Fruit fly (Drosophila melanogaster) whole organism, wandering third instar larva: Measurements from ENCODE around the gene Eip78C.

Experiments
- OdsH ChIP-seq: fragments of 200-800 bp; sonication (Bioruptor generic); optimal IDR thresholded peaks from 2 replicates; lab custom pipeline; 2016; ENCODE audit warnings: missing biosample characterization, mild to moderate bottlenecking, missing genetic modification characterization
- usp ChIP-seq: fragments of >200 bp; optimal IDR thresholded peaks from 2 replicates; lab custom pipeline; 2017; ENCODE audit warnings: missing biosample characterization, missing genetic modification characterization

- TF ChIP-seq OdsH (GFP tag; lab: Kevin White, UChicago) (no peak), usp (no peak)
Measured at dm6 chr3L:21294202-21294601, 67.8 kb downstream of the Eip78C start, which contains the start of gene Cpr78Cb.
